Worm (Caenorhabditis elegans) whole organism, L4/young adult: ENCODE measurements around the gene gna-1.

Experiments used
- W03F9.2 ChIP-seq: fragments of 150-350 bp; optimal IDR thresholded peaks from 2 replicates; lab custom pipeline; 2014; ENCODE audit warnings: missing biosample characterization, missing genetic modification characterization
- him-1 ChIP-seq: sonication (generic microtip); optimal IDR thresholded peaks from 2 replicates; lab custom pipeline; 2016; ENCODE audit warnings: missing genotype, missing genetic modification reagents, missing genetic modification characterization, missing compliant biosample characterization

ce11 chrV:10363834-10364233 lies 43.9 kb upstream of the gna-1 start:
- no peak for TF ChIP-seq W03F9.2
- no peak for TF ChIP-seq him-1 (tag; lab: Kevin White, UChicago)
